Fruit fly (Drosophila melanogaster) whole organism, embryonic: Measurements from ENCODE around the gene Rsph3.

Experiments
- CG10147 ChIP-seq: fragments of 200-800 bp; sonication (Bioruptor generic); optimal IDR thresholded peaks from 2 replicates; lab custom pipeline; 2019; ENCODE audit warnings: missing biosample characterization, mild to moderate bottlenecking, missing genetic modification characterization, moderate library complexity
- CG10209 ChIP-seq: fragments of 200-800 bp; sonication (Bioruptor generic); optimal IDR thresholded peaks from 3 replicates; lab custom pipeline; 2017; ENCODE audit warnings: missing biosample characterization, mild to moderate bottlenecking, missing genetic modification characterization, missing genetic modification reagents
- CG11504 ChIP-seq: fragments of 200-800 bp; sonication (Bioruptor generic); optimal IDR thresholded peaks from 3 replicates; lab custom pipeline; 2019; ENCODE audit warnings: missing biosample characterization, mild to moderate bottlenecking, missing genetic modification characterization, moderate library complexity
- CG12391 ChIP-seq: fragments of 200-800 bp; sonication (Bioruptor generic); optimal IDR thresholded peaks from 3 replicates; lab custom pipeline; 2018; ENCODE audit warnings: missing biosample characterization, mild to moderate bottlenecking, missing genetic modification characterization, moderate library complexity
- CG13424 ChIP-seq: fragments of 200-800 bp; sonication (Bioruptor generic); optimal IDR thresholded peaks from 2 replicates; lab custom pipeline; 2019; ENCODE audit warnings: missing biosample characterization, mild to moderate bottlenecking, missing genetic modification characterization, moderate library complexity
- CG14710 ChIP-seq: fragments of 200-800 bp; sonication (Bioruptor generic); optimal IDR thresholded peaks from 3 replicates; lab custom pipeline; 2019; ENCODE audit warnings: missing biosample characterization, mild to moderate bottlenecking, missing genetic modification characterization, moderate library complexity
- CG15269 ChIP-seq: fragments of 200-800 bp; sonication (Bioruptor generic); optimal IDR thresholded peaks from 2 replicates; lab custom pipeline; 2018; ENCODE audit warnings: missing biosample characterization, mild to moderate bottlenecking, missing genetic modification characterization, moderate library complexity
- CG15601 ChIP-seq: fragments of 200-800 bp; sonication (Bioruptor generic); optimal IDR thresholded peaks from 3 replicates; lab custom pipeline; 2019; ENCODE audit warnings: missing biosample characterization, mild to moderate bottlenecking, missing genetic modification characterization, moderate library complexity
- CG17361 ChIP-seq: fragments of 200-800 bp; sonication (Bioruptor generic); IDR thresholded peaks from 3 replicates; pipeline ENCODE4 v1.3.6; 2022; ENCODE audit warnings: missing biosample characterization, missing genetic modification characterization
- CG17568 ChIP-seq: fragments of 200-800 bp; sonication (Bioruptor generic); optimal IDR thresholded peaks from 2 replicates; lab custom pipeline; 2018; ENCODE audit warnings: missing biosample characterization, mild to moderate bottlenecking, missing genetic modification characterization, moderate library complexity
- CG18599 ChIP-seq: fragments of 200-800 bp; sonication (Bioruptor generic); optimal IDR thresholded peaks from 3 replicates; lab custom pipeline; 2017; ENCODE audit warnings: missing biosample characterization, missing genetic modification characterization, mild to moderate bottlenecking, moderate library complexity, missing genetic modification reagents
- CG2116 ChIP-seq: fragments of 200-800 bp; sonication (Bioruptor generic); optimal IDR thresholded peaks from 3 replicates; lab custom pipeline; 2018; ENCODE audit warnings: missing biosample characterization, mild to moderate bottlenecking, missing genetic modification characterization
- CG2712 ChIP-seq: fragments of 200-800 bp; optimal IDR thresholded peaks from 3 replicates; lab custom pipeline; 2019; ENCODE audit warnings: missing biosample characterization, mild to moderate bottlenecking, missing genetic modification characterization, moderate library complexity
- CG3281 ChIP-seq: fragments of 200-800 bp; sonication (Bioruptor generic); optimal IDR thresholded peaks from 3 replicates; lab custom pipeline; 2017; ENCODE audit warnings: missing biosample characterization, mild to moderate bottlenecking, missing genetic modification characterization
- CG33557 ChIP-seq: fragments of 200-800 bp; sonication (Bioruptor generic); optimal IDR thresholded peaks from 2 replicates; lab custom pipeline; 2019; ENCODE audit warnings: missing biosample characterization, mild to moderate bottlenecking, missing genetic modification characterization, moderate library complexity
- CG4328 ChIP-seq: fragments of 200-800 bp; sonication (Bioruptor generic); optimal IDR thresholded peaks from 3 replicates; lab custom pipeline; 2017; ENCODE audit warnings: missing biosample characterization, missing genetic modification reagents, missing genetic modification characterization
- CG6654 ChIP-seq: fragments of 200-800 bp; sonication (Bioruptor generic); optimal IDR thresholded peaks from 2 replicates; lab custom pipeline; 2017; ENCODE audit warnings: missing biosample characterization, mild to moderate bottlenecking, missing genetic modification characterization
- CG8281 ChIP-seq: fragments of 200-800 bp; sonication (Bioruptor generic); optimal IDR thresholded peaks from 2 replicates; lab custom pipeline; 2018; ENCODE audit warnings: missing biosample characterization, mild to moderate bottlenecking, missing genetic modification characterization, moderate library complexity
- CG9437 ChIP-seq: fragments of 200-800 bp; sonication (Bioruptor generic); optimal IDR thresholded peaks from 2 replicates; lab custom pipeline; 2018; ENCODE audit warnings: missing biosample characterization, mild to moderate bottlenecking, missing genetic modification characterization
- D ChIP-seq, 2 experiments: fragments of 200-800 bp in 1 of 2; fragments of >200 bp in 1 of 2; sonication (Bioruptor generic) in 1 of 2; optimal IDR thresholded peaks; 2 replicates in 1 of 2; 3 replicates in 1 of 2; lab custom pipeline; 2017; ENCODE audit warnings: mild to moderate bottlenecking in 1 of 2, missing biosample characterization in 1 of 2, missing genetic modification characterization in 1 of 2, missing genetic modification reagents in 1 of 2
- D19A ChIP-seq: fragments of 200-800 bp; optimal IDR thresholded peaks from 3 replicates; lab custom pipeline; 2019; ENCODE audit warnings: missing biosample characterization, mild to moderate bottlenecking, missing genetic modification characterization, moderate library complexity
- Fer1 ChIP-seq: fragments of 200-800 bp; sonication (Bioruptor generic); optimal IDR thresholded peaks from 2 replicates; lab custom pipeline; 2017; ENCODE audit warnings: missing biosample characterization, mild to moderate bottlenecking, missing genetic modification characterization
- Gsc ChIP-seq: fragments of 200-800 bp; sonication (Bioruptor generic); IDR thresholded peaks from 2 replicates; pipeline ENCODE4 v1.3.6; 2022; ENCODE audit warnings: missing biosample characterization, missing genetic modification characterization
- Hr51 ChIP-seq, 2 experiments: fragments of 200-800 bp; sonication (Bioruptor generic); optimal IDR thresholded peaks; 2 replicates in 1 of 2; 3 replicates in 1 of 2; lab custom pipeline; 2016 to 2018; ENCODE audit warnings: missing biosample characterization in 2 of 2, missing genetic modification characterization in 2 of 2, mild to moderate bottlenecking in 1 of 2, moderate library complexity in 1 of 2
- Hsf ChIP-seq: fragments of 200-800 bp; sonication (Bioruptor generic); optimal IDR thresholded peaks from 3 replicates; lab custom pipeline; 2016; ENCODE audit warnings: missing biosample characterization, missing genetic modification characterization
- Jarid2 ChIP-seq: fragments of 200-800 bp; sonication (Bioruptor generic); optimal IDR thresholded peaks from 3 replicates; lab custom pipeline; 2017; ENCODE audit warnings: mild to moderate bottlenecking, missing biosample characterization, missing genetic modification reagents, missing genetic modification characterization
- Kr ChIP-seq: fragments of 200-800 bp; sonication (Bioruptor generic); optimal IDR thresholded peaks from 2 replicates; lab custom pipeline; 2017; ENCODE audit warnings: missing biosample characterization, mild to moderate bottlenecking, missing genetic modification characterization
- Meics ChIP-seq: fragments of 200-800 bp; sonication (Bioruptor generic); optimal IDR thresholded peaks from 2 replicates; lab custom pipeline; 2017; ENCODE audit warnings: missing biosample characterization, mild to moderate bottlenecking, missing genetic modification characterization
- Sox102F ChIP-seq: fragments of 200-800 bp; sonication (Bioruptor generic); optimal IDR thresholded peaks from 2 replicates; lab custom pipeline; 2018; ENCODE audit warnings: missing biosample characterization, mild to moderate bottlenecking, missing genetic modification characterization, moderate library complexity
- Ssrp ChIP-seq: fragments of 200-800 bp; sonication (Bioruptor generic); optimal IDR thresholded peaks from 2 replicates; lab custom pipeline; 2018; ENCODE audit warnings: missing biosample characterization, mild to moderate bottlenecking, missing genetic modification characterization, moderate library complexity
- Stat92E ChIP-seq, 3 experiments: fragments of >200 bp in 2 of 3; fragments of 200-800 bp in 1 of 3; sonication (Bioruptor generic) in 1 of 3; optimal IDR thresholded peaks; 2 replicates each; lab custom pipeline; 2017 to 2019; ENCODE audit warnings: missing biosample characterization in 3 of 3, missing genetic modification characterization in 3 of 3, mild to moderate bottlenecking in 1 of 3, moderate library complexity in 1 of 3
- Trl ChIP-seq, 3 experiments: fragments of >200 bp in 2 of 3; fragments of 200-800 bp in 1 of 3; sonication (Bioruptor generic) in 1 of 3; optimal IDR thresholded peaks; 2 replicates in 1 of 3; 3 replicates in 2 of 3; lab custom pipeline; 2016 to 2017; ENCODE audit warnings: missing biosample characterization in 1 of 3, missing genetic modification characterization in 1 of 3
- bcd ChIP-seq: fragments of 200-800 bp; sonication (Bioruptor generic); optimal IDR thresholded peaks from 2 replicates; lab custom pipeline; 2017; ENCODE audit warnings: missing biosample characterization, mild to moderate bottlenecking, missing genetic modification characterization
- gem ChIP-seq: fragments of 200-800 bp; sonication (Bioruptor generic); optimal IDR thresholded peaks from 2 replicates; lab custom pipeline; 2019; ENCODE audit warnings: missing biosample characterization, mild to moderate bottlenecking, missing genetic modification characterization, moderate library complexity
- grau ChIP-seq: fragments of 200-800 bp; optimal IDR thresholded peaks from 3 replicates; lab custom pipeline; 2019; ENCODE audit warnings: missing biosample characterization, mild to moderate bottlenecking, missing genetic modification characterization, moderate library complexity
- lola ChIP-seq, 3 experiments: fragments of >200 bp in 2 of 3; fragments of 200-800 bp in 1 of 3; sonication (Bioruptor generic) in 1 of 3; optimal IDR thresholded peaks; 2 replicates each; lab custom pipeline; 2017 to 2019; ENCODE audit warnings: missing biosample characterization in 3 of 3, missing genetic modification characterization in 3 of 3, mild to moderate bottlenecking in 1 of 3, moderate library complexity in 1 of 3
- lov ChIP-seq, 2 experiments: fragments of 200-800 bp in 1 of 2; fragments of >200 bp in 1 of 2; sonication (Bioruptor generic) in 1 of 2; IDR thresholded peaks in 1 of 2; optimal IDR thresholded peaks in 1 of 2; 2 replicates in 1 of 2; 3 replicates in 1 of 2; pipeline versions ENCODE4 v1.3.6 to Lab custom; 2017 to 2022; ENCODE audit warnings: missing biosample characterization in 1 of 2, missing genetic modification characterization in 1 of 2
- pho ChIP-seq: fragments of 200-800 bp; sonication (Bioruptor generic); optimal IDR thresholded peaks from 2 replicates; lab custom pipeline; 2016; ENCODE audit warnings: missing biosample characterization, missing genetic modification characterization
- phol ChIP-seq: fragments of 200-800 bp; sonication (Bioruptor generic); optimal IDR thresholded peaks from 3 replicates; lab custom pipeline; 2018; ENCODE audit warnings: missing biosample characterization, mild to moderate bottlenecking, missing genetic modification characterization, moderate library complexity
- ranshi ChIP-seq: fragments of 200-800 bp; sonication (Bioruptor generic); IDR thresholded peaks from 2 replicates; pipeline ENCODE4 v1.3.6; 2022; ENCODE audit warnings: missing biosample characterization, missing genetic modification characterization
- row ChIP-seq: fragments of 200-800 bp; sonication (Bioruptor generic); IDR thresholded peaks from 3 replicates; pipeline ENCODE4 v1.3.6; 2022; ENCODE audit warnings: missing biosample characterization, missing genetic modification characterization
- sens-2 ChIP-seq: fragments of 200-800 bp; sonication (Bioruptor generic); IDR thresholded peaks from 2 replicates; pipeline ENCODE4 v1.3.6; 2022; ENCODE audit warnings: missing biosample characterization, missing genetic modification characterization
- vvl ChIP-seq: fragments of 200-800 bp; sonication (Bioruptor generic); IDR thresholded peaks from 2 replicates; pipeline ENCODE4 v1.3.6; 2022; ENCODE audit warnings: missing biosample characterization, missing genetic modification characterization

The Rsph3 gene

DNA sequence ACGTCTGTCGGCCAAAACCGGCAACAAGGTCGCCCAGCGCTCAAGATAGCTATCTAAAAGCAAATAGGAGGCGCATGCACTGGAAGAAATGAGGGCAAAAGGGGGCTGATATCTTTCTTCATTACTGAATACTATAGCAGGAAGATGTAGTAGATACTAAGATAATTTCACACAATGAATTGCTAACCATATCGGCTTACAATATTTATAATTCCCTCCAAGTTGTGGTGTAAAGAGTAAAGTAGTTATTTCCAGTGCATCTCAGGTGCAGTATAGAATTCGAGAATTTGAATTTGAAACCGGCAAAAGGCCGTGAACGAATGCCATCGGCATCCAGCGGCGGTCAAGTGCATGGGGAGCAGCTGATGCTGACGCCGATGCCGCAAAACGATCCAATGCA lies 36.5 kb upstream of the Rsph3 start (continued):
- peak; percentile 65 for TF ChIP-seq vvl (GFP tag; lab: Robert Waterston, UW)

dm6 chr3L:6797395-6798006 lies 34.5 kb upstream of the Rsph3 start:
- TF ChIP-seq Gsc (GFP tag; lab: Robert Waterston, UW) (no peak), CG15601 (tag; lab: Kevin White, UChicago) (peak; percentile 6), CG10209 (peak; percentile 61), CG17361 (GFP tag; lab: Robert Waterston, UW) (peak; percentile 59; the same call in 2 of the 3 replicates), D19A (peak; percentile 25), CG10147 (no peak), CG2712 (tag; lab: Kevin White, UChicago) (peak; percentile 55), sens-2 (0 out of 2 replicates have a peak, but pooled peaks have one; percentile 6), Fer1 (GFP tag; lab: Kevin White, UChicago) (peak; percentile 5), grau (tag; lab: Kevin White, UChicago) (peak; percentile 50), lola (GFP tag; optimal IDR thresholded peaks at IDR 0.05; lab: Kevin White, UChicago) (peak in 1 of 3 experiments; percentile 62), CG2116 (GFP tag; lab: Kevin White, UChicago) (no peak), Sox102F (GFP tag; lab: Kevin White, UChicago) (peak; percentile 36), Hr51 (GFP tag; optimal IDR thresholded peaks at IDR 0.05; lab: Kevin White, UChicago) (peak in 1 of 2 experiments; percentile 38), gem (peak; percentile 59), Stat92E (GFP tag; optimal IDR thresholded peaks at IDR 0.05; lab: Kevin White, UChicago) (no peak), CG18599 (peak; percentile 5), CG11504 (tag; lab: Kevin White, UChicago) (peak; percentile 64), CG13424 (tag; lab: Kevin White, UChicago) (peak; percentile 47), Trl (optimal IDR thresholded peaks at IDR 0.05; lab: Kevin White, UChicago) (no peak), Trl (GFP tag; optimal IDR thresholded peaks at IDR 0.05; lab: Kevin White, UChicago) (no peak), CG4328 (peak; percentile 4), CG12391 (peak; percentile 50), Jarid2 (GFP tag; lab: Kevin White, UChicago) (peak; percentile 21), CG33557 (peak; percentile 40), phol (tag; lab: Kevin White, UChicago) (peak; percentile 58), CG14710 (tag; lab: Kevin White, UChicago) (peak; percentile 33), CG15269 (tag; lab: Kevin White, UChicago) (peak; percentile 14), Ssrp (tag; lab: Kevin White, UChicago) (peak; percentile 36), CG6654 (GFP tag; lab: Kevin White, UChicago) (no peak), ranshi (peak; percentile 43; the same call in 1 of the 2 replicates), D (optimal IDR thresholded peaks at IDR 0.05; lab: Kevin White, UChicago) (no peak), D (GFP tag; optimal IDR thresholded peaks at IDR 0.05; lab: Kevin White, UChicago) (peak; percentile 6), CG17568 (no peak), Hsf (GFP tag; lab: Kevin White, UChicago) (no peak), Meics (peak; percentile 50), pho (GFP tag; lab: Kevin White, UChicago) (no peak), CG3281 (GFP tag; lab: Kevin White, UChicago) (no peak), CG9437 (peak; percentile 24), row (GFP tag; lab: Robert Waterston, UW) (peak; percentile 49), bcd (GFP tag; lab: Kevin White, UChicago) (peak; percentile 47), lov (optimal IDR thresholded peaks at IDR 0.05; lab: Kevin White, UChicago) (no peak), lov (GFP tag; IDR thresholded peaks at IDR 0.05; lab: Robert Waterston, UW) (0 out of 3 replicates have a peak, but pooled peaks have one; percentile 8), Kr (GFP tag; lab: Kevin White, UChicago) (no peak), CG8281 (tag; lab: Kevin White, UChicago) (peak; percentile 24)
